Worm (Caenorhabditis elegans) whole organism, dauer: Measurements from ENCODE around the gene drd-1.

Experiments
- unc-62 ChIP-seq: sonication (generic microtip); optimal IDR thresholded peaks from 2 replicates; lab custom pipeline; 2017; ENCODE audit warnings: missing biosample characterization, missing genetic modification reagents, missing genetic modification characterization

The drd-1 gene

ce11 chrII:8388001-8388513, at the start of gene drd-1:
TSS of gene drd-1 (plus strand) at chrII:8388051.
- TF ChIP-seq unc-62 (GFP tag; lab: Kevin White, UChicago), result no peak

ce11 chrII:8339108-8339507, 48.7 kb upstream of the drd-1 start:
- TF ChIP-seq unc-62 (GFP tag; lab: Kevin White, UChicago), result no peak

- no peak for TF ChIP-seq unc-62 (GFP tag; lab: Kevin White, UChicago)
Measured at ce11 chrII:8344803-8345202, 43.0 kb upstream of the drd-1 start.

- no peak for TF ChIP-seq unc-62 (GFP tag; lab: Kevin White, UChicago)
Measured at ce11 chrII:8345613-8346012, 42.2 kb upstream of the drd-1 start.

DNA sequence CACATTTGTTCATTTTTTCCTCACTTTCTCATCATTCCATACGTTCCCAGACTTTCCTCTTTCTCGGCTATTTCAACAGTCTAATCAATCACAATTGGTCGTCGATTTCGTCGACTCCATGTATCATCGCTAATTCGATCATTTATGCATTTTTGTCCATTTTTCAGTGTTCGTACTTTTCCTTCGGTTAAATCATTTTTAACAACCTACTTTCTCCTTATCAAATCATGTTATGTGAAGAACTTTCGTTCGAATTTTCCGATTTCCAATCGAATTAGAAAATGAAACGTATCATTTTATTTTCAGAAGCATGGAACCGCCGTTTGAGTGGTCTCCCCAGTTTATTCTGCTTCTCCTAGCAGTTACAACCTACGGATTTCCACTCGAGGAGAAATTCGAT, 41.5 kb upstream of the drd-1 start, which contains the start of gene eff-1:
Gene eff-1 (plus strand): TSS at position 301 of the 400 bp plus-strand sequence.
- no peak for TF ChIP-seq unc-62 (GFP tag; lab: Kevin White, UChicago)

- no peak for TF ChIP-seq unc-62 (GFP tag; lab: Kevin White, UChicago)
Measured at ce11 chrII:8353288-8353687, 34.6 kb upstream of the drd-1 start.

ce11 chrII:8354233-8354750, 33.6 kb upstream of the drd-1 start, which contains the start of gene C26D10.6:
TSS of gene C26D10.6 (minus strand) at chrII:8354700.
- no peak for TF ChIP-seq unc-62 (GFP tag; lab: Kevin White, UChicago)

DNA sequence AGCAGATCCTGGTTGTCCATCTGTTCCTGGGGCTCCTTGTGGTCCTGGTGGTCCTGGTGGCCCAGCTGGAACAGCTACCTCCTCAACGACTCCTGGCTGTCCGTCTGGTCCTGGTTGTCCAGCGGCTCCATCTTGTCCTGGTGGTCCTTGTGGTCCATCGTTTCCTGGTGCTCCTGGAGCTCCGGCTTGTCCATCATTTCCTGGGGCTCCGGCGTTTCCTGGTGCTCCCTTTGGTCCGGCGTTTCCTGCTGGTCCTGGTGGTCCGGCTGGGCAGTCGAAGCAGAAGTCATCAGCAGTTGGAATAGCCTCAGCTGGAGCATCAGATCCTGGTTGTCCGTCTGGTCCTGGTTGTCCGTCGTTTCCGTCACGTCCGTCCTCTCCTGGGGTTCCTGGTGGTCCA, 29.4 kb upstream of the drd-1 start:
- TF ChIP-seq unc-62 (GFP tag; lab: Kevin White, UChicago), result no peak

- no peak for TF ChIP-seq unc-62 (GFP tag; lab: Kevin White, UChicago)
Measured at ce11 chrII:8359350-8359749, 28.5 kb upstream of the drd-1 start, which contains the start of gene col-77. TSS of gene col-77 (minus strand) at chrII:8359381.

DNA sequence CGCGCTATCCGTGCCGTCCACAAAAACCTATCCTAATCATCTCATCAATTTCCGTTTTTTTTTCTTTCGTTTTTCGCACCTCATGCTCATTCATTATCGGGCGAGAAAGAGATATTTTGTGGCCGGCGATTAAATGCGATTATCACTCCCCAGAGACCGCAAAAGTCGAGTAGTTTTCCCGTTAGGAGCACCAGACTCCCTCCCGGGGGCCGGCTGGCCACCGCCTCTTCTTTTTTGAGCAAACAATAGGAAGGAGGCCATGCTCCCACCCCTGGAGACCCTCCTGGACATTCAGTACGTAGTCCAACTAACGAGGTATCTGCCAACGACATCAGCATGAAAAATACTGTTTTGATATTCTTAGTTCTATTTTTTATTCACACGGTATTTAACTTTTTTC, 27.4 kb upstream of the drd-1 start, which contains the start of gene M195.2:
Gene M195.2 (plus strand): TSS at position 301 of the 400 bp plus-strand sequence.
- TF ChIP-seq unc-62 (GFP tag; lab: Kevin White, UChicago), result no peak

DNA sequence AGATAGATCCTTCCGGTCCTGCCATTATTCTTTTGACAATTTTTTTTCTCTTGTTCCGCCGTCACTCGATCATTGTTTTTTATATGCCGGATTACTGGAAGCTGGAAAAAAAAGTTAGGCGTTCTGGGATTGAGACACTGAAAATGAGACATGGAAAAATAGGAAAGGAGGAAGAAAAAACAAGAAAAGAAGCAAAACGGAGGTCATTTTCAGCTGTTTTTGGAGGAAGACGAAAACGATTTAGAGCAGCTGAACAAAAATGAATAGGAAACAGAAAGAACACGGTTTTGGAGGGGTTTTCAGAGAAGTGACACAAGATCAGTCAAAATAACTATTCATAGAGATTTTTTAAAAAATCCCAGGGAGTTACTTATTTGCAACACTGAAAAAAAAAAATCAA, 18.8 kb upstream of the drd-1 start, which contains the start of gene amt-3:
Gene amt-3 (minus strand): TSS at position 101 of the 400 bp plus-strand sequence.
- no peak for TF ChIP-seq unc-62 (GFP tag; lab: Kevin White, UChicago)

ce11 chrII:8370194-8370593, 17.7 kb upstream of the drd-1 start:
- TF ChIP-seq unc-62 (GFP tag; lab: Kevin White, UChicago), result no peak

ce11 chrII:8377722-8378121, 10.1 kb upstream of the drd-1 start:
- no peak for TF ChIP-seq unc-62 (GFP tag; lab: Kevin White, UChicago)

DNA sequence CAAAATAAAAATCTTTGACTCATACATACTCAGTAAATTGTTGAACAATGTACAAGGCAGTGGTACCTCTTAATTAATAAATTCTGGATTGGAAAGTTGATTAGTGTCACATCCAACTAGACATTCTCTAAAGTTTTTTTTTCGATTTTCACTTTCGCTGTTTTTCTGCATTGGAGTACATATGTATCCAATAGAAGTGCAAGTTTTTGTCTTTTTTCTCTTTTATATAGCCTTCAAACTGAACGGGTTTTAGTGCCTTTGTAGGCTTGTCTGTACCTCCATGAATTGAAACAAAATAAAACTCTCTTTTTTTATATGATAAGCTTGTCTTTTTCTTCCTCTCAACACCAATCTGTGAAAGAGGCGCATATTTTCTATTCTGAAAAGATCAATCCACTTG, 7.7 kb upstream of the drd-1 start:
- TF ChIP-seq unc-62 (GFP tag; lab: Kevin White, UChicago), result no peak

DNA sequence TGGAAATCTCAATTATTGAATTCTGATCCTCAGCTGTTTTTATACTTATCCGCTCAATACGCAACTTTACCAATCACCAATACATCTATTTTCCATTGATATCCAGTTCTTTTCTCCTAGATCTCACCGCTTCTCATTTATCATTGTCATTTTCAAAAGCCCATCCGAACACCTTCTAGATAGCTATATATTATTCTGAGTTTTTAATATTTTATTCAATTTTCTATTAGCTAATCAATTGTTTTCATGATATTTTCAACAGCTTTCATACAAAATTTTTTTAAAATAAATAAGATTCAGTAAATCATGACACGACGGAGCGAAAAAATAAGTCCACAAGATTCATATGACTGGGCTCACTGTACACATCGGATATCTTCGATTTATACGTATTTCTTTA, 6.7 kb upstream of the drd-1 start, which contains the start of gene F49E12.12:
Gene F49E12.12 (plus strand): TSS at position 301 of the 400 bp plus-strand sequence.
- TF ChIP-seq unc-62 (GFP tag; lab: Kevin White, UChicago), result no peak

DNA sequence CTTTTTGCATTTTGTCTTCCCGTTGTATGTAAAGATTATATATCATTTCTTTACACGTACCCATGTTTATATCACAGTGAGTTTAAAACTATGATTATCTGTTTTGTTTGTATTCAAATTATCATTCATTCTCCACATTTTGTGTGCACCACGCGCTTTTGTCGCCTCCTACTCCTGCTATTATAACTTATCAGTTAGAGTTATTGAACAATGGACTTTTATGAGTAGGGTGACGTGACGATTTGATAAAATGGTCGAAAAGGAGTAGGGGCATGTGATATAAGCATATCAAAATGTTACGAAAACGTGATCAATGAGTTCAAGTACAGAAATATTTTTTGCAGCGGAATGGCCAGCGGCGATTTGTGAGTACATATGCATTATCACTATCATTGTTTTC, 5.0 kb upstream of the drd-1 start:
- no peak for TF ChIP-seq unc-62 (GFP tag; lab: Kevin White, UChicago)

ce11 chrII:8384344-8384743, 3.5 kb upstream of the drd-1 start:
- no peak for TF ChIP-seq unc-62 (GFP tag; lab: Kevin White, UChicago)
